Worm (Caenorhabditis elegans) whole organism, L1 larva: ENCODE measurements around the gene rnh-1.0.

Source experiments
- ama-1 ChIP-seq: fragments of 150-350 bp; optimal IDR thresholded peaks from 2 replicates; lab custom pipeline; 2014
- ceh-82 ChIP-seq, 3 experiments: fragments of 150-350 bp in 1 of 3; sonication (generic microtip) in 2 of 3; optimal IDR thresholded peaks; 2 replicates each; lab custom pipeline; 2014 to 2017; ENCODE audit warnings: missing biosample characterization in 3 of 3, missing genetic modification characterization in 3 of 3
- ces-1 ChIP-seq: fragments of 150-350 bp; optimal IDR thresholded peaks from 2 replicates; lab custom pipeline; 2014; ENCODE audit warnings: missing biosample characterization, missing genetic modification reagents, missing genetic modification characterization
- fos-1 ChIP-seq: fragments of 150-350 bp; optimal IDR thresholded peaks from 2 replicates; lab custom pipeline; 2014; ENCODE audit warnings: missing biosample characterization, missing genetic modification characterization
- pqm-1 ChIP-seq: sonication (generic microtip); optimal IDR thresholded peaks from 3 replicates; lab custom pipeline; 2017; ENCODE audit warnings: missing biosample characterization, missing genetic modification characterization
- rnt-1 ChIP-seq: sonication (generic microtip); optimal IDR thresholded peaks from 2 replicates; lab custom pipeline; 2016; ENCODE audit warnings: mild to moderate bottlenecking, missing genetic modification characterization, moderate library complexity, missing compliant biosample characterization
- snpc-4 ChIP-seq: fragments of 150-350 bp; optimal IDR thresholded peaks from 2 replicates; lab custom pipeline; 2014; ENCODE audit warnings: missing biosample characterization, missing genetic modification characterization
- sox-4 ChIP-seq: sonication (generic microtip); optimal IDR thresholded peaks from 2 replicates; lab custom pipeline; 2016; ENCODE audit warnings: missing genetic modification characterization, missing compliant biosample characterization
- unc-86 ChIP-seq: sonication (generic microtip); optimal IDR thresholded peaks from 2 replicates; lab custom pipeline; 2016; ENCODE audit warnings: missing genetic modification characterization, missing compliant biosample characterization

- no peak for TF ChIP-seq rnt-1 (tag; lab: Kevin White, UChicago)
- TF ChIP-seq fos-1 (tag; lab: Kevin White, UChicago): no peak
- no peak for TF ChIP-seq ama-1 (lab: Kevin White, UChicago)
- no peak for TF ChIP-seq snpc-4
- no peak for TF ChIP-seq ceh-82 (tag; optimal IDR thresholded peaks at IDR 0.05; lab: Kevin White, UChicago)
- no peak for TF ChIP-seq sox-4 (tag; lab: Kevin White, UChicago)
- no peak for TF ChIP-seq unc-86 (tag; lab: Kevin White, UChicago)
- TF ChIP-seq pqm-1 (tag; lab: Kevin White, UChicago): no peak
- no peak for TF ChIP-seq ces-1 (GFP tag; lab: Kevin White, UChicago)
Observed at ce11 chrII:4948118-4948517, 47.0 kb upstream of the rnh-1.0 start.
